Worm (Caenorhabditis elegans): Measurements from ENCODE around the gene nrde-1.

nrde-1 gene

ce11 chrIII:3742090-3742489, 28.8 kb downstream of the nrde-1 start:
- TF ChIP-seq odd-2 (tag; optimal IDR thresholded peaks at IDR 0.05), result no peak

- no peak for TF ChIP-seq unc-42 (tag; optimal IDR thresholded peaks at IDR 0.05)
- peak; percentile 91 for TF ChIP-seq elt-2 (tag; optimal IDR thresholded peaks at IDR 0.05)
These were observed 30.1 kb downstream of the nrde-1 start for ce11 chrIII:3743367-3743766.

- TF ChIP-seq pqm-1 (tag; optimal IDR thresholded peaks at IDR 0.05) (no peak), ceh-2 (tag; optimal IDR thresholded peaks at IDR 0.05) (no peak), elt-4 (tag; optimal IDR thresholded peaks at IDR 0.05) (no peak), unc-3 (GFP tag; conservative IDR thresholded peaks at IDR 0.05) (no peak), unc-3 (tag; optimal IDR thresholded peaks at IDR 0.05) (no peak), mec-3 (tag; optimal IDR thresholded peaks at IDR 0.05; ENCODE audit: borderline replicate concordance) (no peak), ceh-31 (tag; optimal IDR thresholded peaks at IDR 0.05) (no peak), C08G9.2 (tag; optimal IDR thresholded peaks at IDR 0.05) (no peak), odd-2 (tag; optimal IDR thresholded peaks at IDR 0.05) (no peak)
These were observed 31.9 kb downstream of the nrde-1 start, which contains the start of gene lin-48 for ce11 chrIII:3745138-3745537. TSS of gene lin-48 (plus strand) at chrIII:3745438.

- TF ChIP-seq fkh-10 (GFP tag; optimal IDR thresholded peaks at IDR 0.05), result no peak
- TF ChIP-seq gmeb-2 (tag; optimal IDR thresholded peaks at IDR 0.05), result no peak
- TF ChIP-seq F13H6.1 (tag; optimal IDR thresholded peaks at IDR 0.05), result no peak
- no peak for TF ChIP-seq K09A11.1 (tag; optimal IDR thresholded peaks at IDR 0.05; ENCODE audit: insufficient read depth)
- no peak for TF ChIP-seq hlh-15 (tag; optimal IDR thresholded peaks at IDR 0.05)
- no peak for TF ChIP-seq ceh-31 (tag; optimal IDR thresholded peaks at IDR 0.05)
- TF ChIP-seq pat-9 (tag; optimal IDR thresholded peaks at IDR 0.05), result no peak
- TF ChIP-seq ceh-45 (GFP tag; IDR thresholded peaks at IDR 0.05), result no peak
- no peak for TF ChIP-seq pag-3 (tag; optimal IDR thresholded peaks at IDR 0.05; ENCODE audit: borderline replicate concordance)
- TF ChIP-seq sox-4 (tag; optimal IDR thresholded peaks at IDR 0.05), result no peak
- no peak for TF ChIP-seq unc-42 (tag; optimal IDR thresholded peaks at IDR 0.05)
- TF ChIP-seq tbx-2 (tag; optimal IDR thresholded peaks at IDR 0.05), result no peak
- TF ChIP-seq odd-2 (tag; optimal IDR thresholded peaks at IDR 0.05), result no peak
- no peak for TF ChIP-seq che-1 (tag; optimal IDR thresholded peaks at IDR 0.05)
- no peak for TF ChIP-seq hlh-30 (tag; optimal IDR thresholded peaks at IDR 0.05; ENCODE audit: insufficient read depth)
- no peak for TF ChIP-seq ttx-3 (tag; optimal IDR thresholded peaks at IDR 0.05)
- TF ChIP-seq pqm-1 (tag; optimal IDR thresholded peaks at IDR 0.05), result no peak
- TF ChIP-seq Y22D7AL.16 (tag; optimal IDR thresholded peaks at IDR 0.05), result no peak
These were observed 46.0 kb downstream of the nrde-1 start, which contains the start of gene arcp-1 for ce11 chrIII:3759312-3759711. TSS of gene arcp-1 (minus strand) at chrIII:3759412.

ce11 chrIII:3764043-3764442, 50.8 kb downstream of the nrde-1 start:
- no peak for TF ChIP-seq ceh-34 (tag; optimal IDR thresholded peaks at IDR 0.05)
- peak; percentile 26 for TF ChIP-seq elt-2 (tag; optimal IDR thresholded peaks at IDR 0.05)

ce11 chrIII:3764584-3764983, 51.3 kb downstream of the nrde-1 start:
- TF ChIP-seq hlh-13 (GFP tag; optimal IDR thresholded peaks at IDR 0.05), result no peak
- TF ChIP-seq K09A11.1 (tag; optimal IDR thresholded peaks at IDR 0.05; ENCODE audit: insufficient read depth), result no peak
- no peak for TF ChIP-seq pha-2 (tag; optimal IDR thresholded peaks at IDR 0.05)
- TF ChIP-seq npax-4 (tag; optimal IDR thresholded peaks at IDR 0.05), result no peak
- TF ChIP-seq F13H6.1 (tag; optimal IDR thresholded peaks at IDR 0.05), result no peak
- TF ChIP-seq dve-1 (tag; optimal IDR thresholded peaks at IDR 0.05), result no peak

- no peak for TF ChIP-seq tbx-2 (tag; optimal IDR thresholded peaks at IDR 0.05)
- TF ChIP-seq T23F11.4 (GFP tag; optimal IDR thresholded peaks at IDR 0.05), result no peak
- TF ChIP-seq ceh-18 (tag; optimal IDR thresholded peaks at IDR 0.05), result no peak
- TF ChIP-seq nfya-1 (tag; optimal IDR thresholded peaks at IDR 0.05), result no peak
- no peak for TF ChIP-seq ceh-14 (tag; optimal IDR thresholded peaks at IDR 0.05)
- TF ChIP-seq lim-6 (tag; optimal IDR thresholded peaks at IDR 0.05), result no peak
- no peak for TF ChIP-seq fkh-10 (GFP tag; optimal IDR thresholded peaks at IDR 0.05)
- no peak for TF ChIP-seq ceh-2 (tag; optimal IDR thresholded peaks at IDR 0.05)
- TF ChIP-seq ceh-30 (tag; optimal IDR thresholded peaks at IDR 0.05), result no peak
- TF ChIP-seq hlh-6 (tag; optimal IDR thresholded peaks at IDR 0.05), result no peak
- no peak for TF ChIP-seq hlh-13 (GFP tag; optimal IDR thresholded peaks at IDR 0.05)
- TF ChIP-seq sdc-2 (tag; optimal IDR thresholded peaks at IDR 0.05), result no peak
- TF ChIP-seq ceh-22 (tag; optimal IDR thresholded peaks at IDR 0.05), result no peak
- no peak for TF ChIP-seq lin-11 (tag; optimal IDR thresholded peaks at IDR 0.05)
- TF ChIP-seq ceh-45 (GFP tag; IDR thresholded peaks at IDR 0.05), result no peak
- TF ChIP-seq npax-4 (tag; optimal IDR thresholded peaks at IDR 0.05), result no peak
- no peak for TF ChIP-seq rnt-1 (tag; optimal IDR thresholded peaks at IDR 0.05)
These were observed 52.2 kb downstream of the nrde-1 start, which contains the start of gene C44F1.1 for ce11 chrIII:3765460-3765859. TSS of gene C44F1.1 (minus strand) at chrIII:3765560.
